Fruit fly (Drosophila melanogaster) whole organism, pupa: Measurements from ENCODE around the gene MCTS1.

ENCODE experiments used
- CG32121 ChIP-seq: fragments of 200-800 bp; sonication (Bioruptor generic); IDR thresholded peaks from 2 replicates; pipeline ENCODE4 v1.3.6; 2022; ENCODE audit warnings: missing biosample characterization, missing genetic modification characterization
- CG34367 ChIP-seq: fragments of 200-800 bp; sonication (Bioruptor generic); optimal IDR thresholded peaks from 2 replicates; lab custom pipeline; 2018; ENCODE audit warnings: missing biosample characterization, mild to moderate bottlenecking, missing genetic modification characterization
- EcR ChIP-seq: fragments of 200-800 bp; sonication (Bioruptor generic); optimal IDR thresholded peaks from 3 replicates; lab custom pipeline; 2019; ENCODE audit warnings: missing biosample characterization, missing genetic modification characterization, mild to moderate bottlenecking, moderate library complexity, missing genetic modification reagents

DNA sequence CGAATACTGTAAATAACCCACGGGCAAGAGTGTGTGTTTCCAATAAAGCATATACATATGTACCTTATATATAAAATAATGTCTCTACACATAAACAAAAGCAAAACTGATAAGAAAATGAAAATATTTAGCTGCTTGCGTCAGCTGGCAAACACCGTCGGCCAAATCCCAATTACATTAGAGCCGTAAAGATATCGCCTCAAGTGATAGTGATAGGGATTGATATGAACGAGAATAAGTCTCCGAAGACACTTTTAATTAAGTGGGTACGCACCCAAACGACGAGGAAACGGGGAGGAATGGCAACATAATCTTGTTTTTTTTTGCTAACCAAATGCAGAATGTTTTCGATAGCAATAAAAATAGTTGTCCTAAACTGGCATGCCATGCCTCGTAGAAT lies 26.8 kb downstream of the MCTS1 start:
- TF ChIP-seq CG32121 (GFP tag; lab: Robert Waterston, UW) (no peak), EcR (GFP tag; lab: Kevin White, UChicago) (no peak), CG34367 (tag; lab: Kevin White, UChicago) (no peak)
